Worm (Caenorhabditis elegans): ENCODE results near the gene clec-47.

- TF ChIP-seq rbr-2 (tag; optimal IDR thresholded peaks at IDR 0.05) = no peak
- TF ChIP-seq R02D3.7 (tag; optimal IDR thresholded peaks at IDR 0.05) = no peak
These were observed 35.3 kb upstream of the clec-47 start, which contains the start of gene K08F9.3 for ce11 chrV:15140247-15140646.

Data from whole organism, L4 larva.